Worm (Caenorhabditis elegans) whole organism, early embryonic: Measurements from ENCODE around the gene T26A5.6.

ENCODE experiments used
- B0310.2 ChIP-seq: sonication (generic microtip); optimal IDR thresholded peaks from 2 replicates; lab custom pipeline; 2016; ENCODE audit warnings: mild to moderate bottlenecking, missing genetic modification characterization, missing compliant biosample characterization
- F13C5.2 ChIP-seq: sonication (generic microtip); optimal IDR thresholded peaks from 2 replicates; lab custom pipeline; 2017; ENCODE audit warnings: mild to moderate bottlenecking, missing genetic modification characterization, inconsistent platforms, missing compliant biosample characterization
- aly-1 ChIP-seq: sonication (generic microtip); optimal IDR thresholded peaks from 2 replicates; lab custom pipeline; 2016; ENCODE audit warnings: missing genetic modification characterization, missing compliant biosample characterization
- ama-1 ChIP-seq: fragments of 150-350 bp; optimal IDR thresholded peaks from 2 replicates; lab custom pipeline; 2014
- ceh-13 ChIP-seq: fragments of 200-800 bp; sonication (Bioruptor generic); optimal IDR thresholded peaks from 2 replicates; lab custom pipeline; 2018; ENCODE audit warnings: mild to moderate bottlenecking, missing genetic modification characterization, missing compliant biosample characterization
- ceh-36 ChIP-seq: sonication (generic microtip); optimal IDR thresholded peaks from 2 replicates; lab custom pipeline; 2016; ENCODE audit warnings: missing genetic modification characterization, inconsistent platforms, missing compliant biosample characterization
- ets-7 ChIP-seq: sonication (generic microtip); optimal IDR thresholded peaks from 2 replicates; lab custom pipeline; 2016; ENCODE audit warnings: missing genotype, missing genetic modification characterization, missing compliant biosample characterization
- flt-1 ChIP-seq: fragments of 200-800 bp; sonication (Bioruptor generic); IDR thresholded peaks from 2 replicates; pipeline ENCODE4 v1.3.6; 2022; ENCODE audit warnings: missing genetic modification characterization, missing compliant biosample characterization
- hmbx-1 ChIP-seq: sonication (generic microtip); optimal IDR thresholded peaks from 2 replicates; lab custom pipeline; 2016; ENCODE audit warnings: mild to moderate bottlenecking, missing genetic modification characterization, missing compliant biosample characterization
- hmg-4 ChIP-seq: fragments of 200-800 bp; sonication (Bioruptor generic); optimal IDR thresholded peaks from 2 replicates; lab custom pipeline; 2018; ENCODE audit warnings: mild to moderate bottlenecking, missing genetic modification characterization, missing compliant biosample characterization
- hnd-1 ChIP-seq: sonication (generic microtip); optimal IDR thresholded peaks from 2 replicates; lab custom pipeline; 2016; ENCODE audit warnings: missing genetic modification characterization, missing compliant biosample characterization
- pes-1 ChIP-seq: fragments of 200-800 bp; sonication (Bioruptor generic); IDR thresholded peaks from 2 replicates; pipeline ENCODE4 v1.3.6; 2022; ENCODE audit warnings: missing genetic modification reagents, missing genetic modification characterization, missing compliant biosample characterization
- scrt-1 ChIP-seq: fragments of 200-800 bp; sonication (Bioruptor generic); IDR thresholded peaks from 2 replicates; pipeline ENCODE4 v1.3.6; 2022; ENCODE audit warnings: missing genetic modification characterization, missing compliant biosample characterization
- sea-1 ChIP-seq: fragments of 200-800 bp; sonication (Bioruptor generic); conservative IDR thresholded peaks from 2 replicates; pipeline ENCODE4 v1.3.6; 2022; ENCODE audit warnings: missing genetic modification characterization, missing compliant biosample characterization
- tbx-11 ChIP-seq: fragments of 200-800 bp; sonication (Bioruptor generic); IDR thresholded peaks from 2 replicates; pipeline ENCODE4 v1.3.6; 2022; ENCODE audit warnings: missing genetic modification characterization, missing compliant biosample characterization
- tbx-37 ChIP-seq: fragments of 200-800 bp; sonication (Bioruptor generic); conservative IDR thresholded peaks from 2 replicates; pipeline ENCODE4 v1.3.6; 2022; ENCODE audit warnings: missing genetic modification reagents, missing genetic modification characterization, missing compliant biosample characterization
- tra-4 ChIP-seq: sonication (generic microtip); optimal IDR thresholded peaks from 2 replicates; lab custom pipeline; 2017; ENCODE audit warnings: missing genetic modification characterization, missing compliant biosample characterization

T26A5.6 gene

ce11 chrIII:6452683-6453082, 2.2 kb upstream of the T26A5.6 start:
- no peak for TF ChIP-seq hmbx-1

DNA sequence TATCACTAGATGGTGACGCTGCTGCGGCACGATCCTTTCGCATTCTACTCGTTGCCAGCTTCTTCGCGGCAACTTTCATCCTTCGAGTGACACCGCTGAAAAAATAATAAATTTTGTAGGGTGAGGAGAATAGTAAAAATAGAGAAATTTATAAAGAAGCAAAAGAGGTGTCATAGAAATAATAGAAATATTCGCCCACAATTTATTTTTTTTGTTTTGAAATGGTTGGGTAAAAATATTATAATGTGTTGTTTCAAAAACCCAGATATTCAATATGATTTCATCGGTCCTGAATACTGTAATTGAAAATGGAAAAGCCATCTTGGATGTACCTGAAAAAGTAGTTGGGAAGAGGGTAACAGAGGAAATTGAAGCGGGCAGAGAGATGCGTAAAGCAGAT, 1.8 kb upstream of the T26A5.6 start, which contains the start of gene set-1:
set-1 (minus strand) TSS at position 101 of the 400 bp plus-strand sequence.
- no peak for TF ChIP-seq ceh-13
- no peak for TF ChIP-seq flt-1 (GFP tag; lab: Robert Waterston, UW)
- TF ChIP-seq tbx-11, result no peak
- no peak for TF ChIP-seq ceh-36 (tag; lab: Kevin White, UChicago)
- TF ChIP-seq B0310.2, result no peak
- TF ChIP-seq F13C5.2 (tag; lab: Kevin White, UChicago), result no peak
- no peak for TF ChIP-seq pes-1
- TF ChIP-seq scrt-1 (GFP tag; lab: Robert Waterston, UW), result no peak
- TF ChIP-seq tra-4, result no peak
- TF ChIP-seq tbx-37 (GFP tag; lab: Robert Waterston, UW), result no peak
- no peak for TF ChIP-seq hnd-1 (tag; lab: Kevin White, UChicago)
- no peak for TF ChIP-seq ama-1

- no peak for TF ChIP-seq ceh-36 (tag; lab: Kevin White, UChicago)
- TF ChIP-seq sea-1 (GFP tag; lab: Robert Waterston, UW), result no peak
- no peak for TF ChIP-seq scrt-1 (GFP tag; lab: Robert Waterston, UW)
- TF ChIP-seq pes-1, result peak; percentile 34; the same call in 1 of the 2 replicates
- TF ChIP-seq hmg-4 (GFP tag; lab: Kevin White, UChicago), result no peak
- no peak for TF ChIP-seq tbx-11
- TF ChIP-seq tbx-37 (GFP tag; lab: Robert Waterston, UW), result no peak
- TF ChIP-seq ceh-13, result no peak
- TF ChIP-seq hmbx-1, result no peak
- TF ChIP-seq hnd-1 (tag; lab: Kevin White, UChicago), result no peak
- no peak for TF ChIP-seq B0310.2
- no peak for TF ChIP-seq tra-4
- TF ChIP-seq flt-1 (GFP tag; lab: Robert Waterston, UW), result no peak
- peak; percentile 70 for TF ChIP-seq ama-1
Observed at ce11 chrIII:6449854-6450253, 642 bp downstream of the T26A5.6 start.

ce11 chrIII:6447521-6447920, 3.0 kb downstream of the T26A5.6 start:
- TF ChIP-seq sea-1 (GFP tag; lab: Robert Waterston, UW) (0 out of 2 replicates have a peak, but pooled peaks have one; percentile 30), hnd-1 (tag; lab: Kevin White, UChicago) (no peak)

DNA sequence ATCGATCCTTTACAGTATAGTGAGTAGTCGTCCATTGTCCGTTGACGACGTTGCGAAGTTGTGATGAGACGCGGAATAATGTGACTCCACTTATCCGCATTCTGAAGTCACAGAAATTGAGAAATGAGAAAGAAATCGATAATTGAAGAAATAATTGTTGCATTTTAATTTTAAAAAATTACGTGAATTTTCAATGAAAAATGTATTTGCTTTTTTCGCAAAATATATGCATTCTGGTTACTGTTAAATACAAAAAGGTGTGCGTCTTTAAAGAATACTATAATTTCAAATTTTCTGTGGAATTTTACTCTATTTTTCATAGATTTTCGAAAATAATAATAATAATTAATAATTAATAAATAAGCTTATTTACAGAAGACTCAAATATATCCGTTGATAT, 3.7 kb downstream of the T26A5.6 start, which contains the start of gene let-721:
let-721 (minus strand) TSS at position 101 of the 400 bp plus-strand sequence.
- TF ChIP-seq B0310.2 (no peak), ceh-36 (tag; lab: Kevin White, UChicago) (no peak), sea-1 (GFP tag; lab: Robert Waterston, UW) (no peak), ceh-13 (no peak), ama-1 (no peak), hmbx-1 (no peak), ets-7 (no peak), F13C5.2 (tag; lab: Kevin White, UChicago) (no peak), aly-1 (tag; lab: Kevin White, UChicago) (no peak), flt-1 (GFP tag; lab: Robert Waterston, UW) (no peak), hmg-4 (GFP tag; lab: Kevin White, UChicago) (no peak), scrt-1 (GFP tag; lab: Robert Waterston, UW) (no peak), tra-4 (no peak), hnd-1 (tag; lab: Kevin White, UChicago) (no peak), tbx-37 (GFP tag; lab: Robert Waterston, UW) (no peak), pes-1 (no peak), tbx-11 (no peak)

DNA sequence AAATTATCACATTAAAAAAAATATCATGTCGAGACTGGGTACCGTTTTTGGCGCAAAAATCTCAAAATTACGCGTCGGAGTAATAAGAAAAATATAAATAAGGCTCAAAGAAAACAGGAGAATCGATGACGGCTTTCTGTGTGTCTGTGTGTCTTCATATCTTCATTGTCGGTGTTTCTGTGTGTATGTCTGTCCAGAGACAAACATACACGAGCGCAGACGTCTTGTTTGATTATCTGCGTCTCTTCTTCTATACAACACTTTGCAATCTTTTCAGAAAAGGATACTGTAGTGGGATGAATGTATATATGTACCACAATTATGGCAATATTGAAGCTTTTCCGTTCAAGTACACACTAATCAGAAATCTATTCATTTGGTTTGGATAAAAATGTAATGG, 6.2 kb downstream of the T26A5.6 start, which contains the start of gene C05D11.13:
C05D11.13 (minus strand) TSS at position 252 of the 400 bp plus-strand sequence.
- TF ChIP-seq sea-1 (GFP tag; lab: Robert Waterston, UW), result no peak
- no peak for TF ChIP-seq B0310.2
- no peak for TF ChIP-seq hnd-1 (tag; lab: Kevin White, UChicago)
- TF ChIP-seq ama-1, result no peak
- TF ChIP-seq tbx-11, result no peak
- TF ChIP-seq flt-1 (GFP tag; lab: Robert Waterston, UW), result no peak
- TF ChIP-seq scrt-1 (GFP tag; lab: Robert Waterston, UW), result no peak
- TF ChIP-seq aly-1 (tag; lab: Kevin White, UChicago), result no peak
- no peak for TF ChIP-seq ceh-36 (tag; lab: Kevin White, UChicago)
- TF ChIP-seq pes-1, result no peak
- no peak for TF ChIP-seq tbx-37 (GFP tag; lab: Robert Waterston, UW)
- no peak for TF ChIP-seq hmbx-1
- no peak for TF ChIP-seq tra-4
- no peak for TF ChIP-seq hmg-4 (GFP tag; lab: Kevin White, UChicago)

DNA sequence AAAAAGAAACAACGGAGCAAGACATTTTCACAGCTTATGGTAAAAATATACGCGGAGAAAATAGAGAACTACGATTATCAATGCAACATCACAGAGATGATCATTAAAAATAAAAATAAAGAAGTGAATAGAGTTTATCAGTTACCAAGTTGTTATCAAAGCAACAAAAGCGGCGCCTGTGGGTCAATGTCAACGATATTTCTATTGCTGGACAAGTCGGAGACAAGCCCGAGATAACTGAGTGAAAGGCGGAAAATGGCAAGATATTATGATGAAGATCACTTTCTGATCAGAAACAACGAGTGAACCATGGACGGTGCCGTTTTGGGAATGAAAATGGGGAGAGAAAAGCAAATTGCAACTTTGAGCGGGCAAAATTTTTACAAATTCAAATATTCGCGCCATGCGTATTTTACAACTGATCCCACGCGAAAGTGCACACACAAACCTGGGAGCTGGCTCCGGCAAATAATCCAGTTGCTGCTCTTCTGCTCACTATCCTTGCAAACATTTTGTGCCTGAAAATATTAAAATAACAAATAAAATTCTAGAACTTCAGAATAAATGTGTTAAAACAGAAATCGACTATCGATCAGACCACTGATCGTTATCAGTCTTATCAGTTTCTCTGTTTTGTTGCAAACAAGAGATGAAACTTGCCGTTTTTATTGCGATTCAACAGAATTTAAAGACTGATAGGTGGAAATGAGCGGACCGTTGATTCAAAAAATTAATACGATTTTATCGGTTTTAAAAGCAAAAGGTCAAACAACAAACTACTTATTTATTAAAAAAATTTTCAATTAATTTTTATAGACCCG, 8.0 kb downstream of the T26A5.6 start, which contains the start of gene mel-32:
mel-32 (minus strand) TSS at position 696 of the 821 bp plus-strand sequence.
- TF ChIP-seq ceh-13, result no peak
- TF ChIP-seq scrt-1 (GFP tag; lab: Robert Waterston, UW), result no peak
- TF ChIP-seq ceh-36 (tag; lab: Kevin White, UChicago), result no peak
- peak; percentile 21 for TF ChIP-seq ama-1

DNA sequence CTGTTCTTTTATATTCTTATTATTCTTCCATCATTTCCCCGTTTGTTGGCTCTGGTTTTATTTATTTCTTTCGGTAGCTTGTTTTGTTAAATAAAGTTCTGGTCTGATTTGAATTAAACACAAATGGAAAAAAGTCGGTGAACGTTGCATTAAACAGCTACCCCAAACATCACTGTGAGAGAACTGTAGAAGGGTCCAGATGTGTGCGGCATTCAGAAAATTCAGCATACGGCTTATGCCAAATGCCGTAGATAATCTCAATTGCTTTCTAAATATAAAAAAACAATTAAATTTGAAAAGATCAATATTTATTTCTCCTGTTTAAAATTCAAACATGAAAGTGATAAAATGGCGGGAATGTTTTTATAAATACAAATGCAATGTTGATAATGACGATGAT, 10.6 kb downstream of the T26A5.6 start:
- TF ChIP-seq hnd-1 (tag; lab: Kevin White, UChicago) (no peak), tbx-37 (GFP tag; lab: Robert Waterston, UW) (no peak), sea-1 (GFP tag; lab: Robert Waterston, UW) (no peak), F13C5.2 (tag; lab: Kevin White, UChicago) (no peak), hmg-4 (GFP tag; lab: Kevin White, UChicago) (no peak), scrt-1 (GFP tag; lab: Robert Waterston, UW) (no peak), tra-4 (no peak), ceh-13 (no peak), ama-1 (no peak), aly-1 (tag; lab: Kevin White, UChicago) (no peak), ets-7 (no peak), ceh-36 (tag; lab: Kevin White, UChicago) (no peak), tbx-11 (no peak), pes-1 (no peak), flt-1 (GFP tag; lab: Robert Waterston, UW) (no peak), hmbx-1 (no peak), B0310.2 (no peak)
